Fruit fly (Drosophila melanogaster) whole organism, embryonic: ENCODE results near the gene CG31778.

Experiments used
- B-H2 ChIP-seq: fragments of 200-800 bp; sonication (Bioruptor generic); optimal IDR thresholded peaks from 2 replicates; lab custom pipeline; 2018; ENCODE audit warnings: missing biosample characterization, mild to moderate bottlenecking, missing genetic modification characterization
- CG10209 ChIP-seq: fragments of 200-800 bp; sonication (Bioruptor generic); optimal IDR thresholded peaks from 3 replicates; lab custom pipeline; 2017; ENCODE audit warnings: missing biosample characterization, mild to moderate bottlenecking, missing genetic modification characterization, missing genetic modification reagents
- CG10321 ChIP-seq: fragments of 200-800 bp; sonication (Bioruptor generic); IDR thresholded peaks from 2 replicates; pipeline ENCODE4 v1.3.6; 2022; ENCODE audit warnings: missing biosample characterization, missing genetic modification characterization
- CG10543 ChIP-seq: fragments of 200-800 bp; sonication (Bioruptor generic); optimal IDR thresholded peaks from 3 replicates; lab custom pipeline; 2017; ENCODE audit warnings: missing biosample characterization, mild to moderate bottlenecking, missing genetic modification characterization, moderate library complexity
- CG11504 ChIP-seq: fragments of 200-800 bp; sonication (Bioruptor generic); optimal IDR thresholded peaks from 3 replicates; lab custom pipeline; 2019; ENCODE audit warnings: missing biosample characterization, mild to moderate bottlenecking, missing genetic modification characterization, moderate library complexity
- CG11723 ChIP-seq: fragments of 200-800 bp; sonication (Bioruptor generic); optimal IDR thresholded peaks from 2 replicates; lab custom pipeline; 2017; ENCODE audit warnings: missing biosample characterization, mild to moderate bottlenecking, missing genetic modification characterization
- CG12071 ChIP-seq: fragments of 200-800 bp; sonication (Bioruptor generic); optimal IDR thresholded peaks from 3 replicates; lab custom pipeline; 2018; ENCODE audit warnings: missing biosample characterization, mild to moderate bottlenecking, missing genetic modification characterization
- CG12299 ChIP-seq: fragments of 200-800 bp; sonication (Bioruptor generic); optimal IDR thresholded peaks from 2 replicates; lab custom pipeline; 2018; ENCODE audit warnings: missing biosample characterization, mild to moderate bottlenecking, missing genetic modification characterization
- CG13624 ChIP-seq: fragments of 200-800 bp; sonication (Bioruptor generic); optimal IDR thresholded peaks from 2 replicates; lab custom pipeline; 2016; ENCODE audit warnings: missing biosample characterization, missing genetic modification characterization
- CG15073 ChIP-seq: fragments of 200-800 bp; sonication (Bioruptor generic); optimal IDR thresholded peaks from 2 replicates; lab custom pipeline; 2016; ENCODE audit warnings: missing biosample characterization, missing genetic modification characterization
- CG1602 ChIP-seq: fragments of 200-800 bp; sonication (Bioruptor generic); optimal IDR thresholded peaks from 3 replicates; lab custom pipeline; 2016; ENCODE audit warnings: missing biosample characterization, missing genetic modification characterization
- CG1792 ChIP-seq: fragments of 200-800 bp; sonication (Bioruptor generic); optimal IDR thresholded peaks from 2 replicates; lab custom pipeline; 2016; ENCODE audit warnings: missing biosample characterization, missing genetic modification characterization
- CG32772 ChIP-seq: fragments of 200-800 bp; sonication (Bioruptor generic); IDR thresholded peaks from 2 replicates; pipeline ENCODE4 v1.3.6; 2022; ENCODE audit warnings: missing biosample characterization, missing genetic modification characterization
- CG33213 ChIP-seq: fragments of 200-800 bp; sonication (Bioruptor generic); optimal IDR thresholded peaks from 3 replicates; lab custom pipeline; 2016; ENCODE audit warnings: missing biosample characterization, missing genetic modification characterization
- CG3838 ChIP-seq: fragments of 200-800 bp; sonication (Bioruptor generic); optimal IDR thresholded peaks from 3 replicates; lab custom pipeline; 2016; ENCODE audit warnings: missing biosample characterization, missing genetic modification characterization
- CG4820 ChIP-seq: fragments of 200-800 bp; sonication (Bioruptor generic); optimal IDR thresholded peaks from 3 replicates; lab custom pipeline; 2016; ENCODE audit warnings: missing biosample characterization, missing genetic modification characterization
- CG6689 ChIP-seq: fragments of 200-800 bp; sonication (Bioruptor generic); IDR thresholded peaks from 2 replicates; pipeline ENCODE4 v1.3.6; 2022; ENCODE audit warnings: missing biosample characterization, missing genetic modification characterization
- CG7271 ChIP-seq: fragments of 200-800 bp; sonication (Bioruptor generic); optimal IDR thresholded peaks from 2 replicates; lab custom pipeline; 2018; ENCODE audit warnings: missing biosample characterization, mild to moderate bottlenecking, missing genetic modification characterization, moderate library complexity
- CG7839 ChIP-seq: fragments of 200-800 bp; sonication (Bioruptor generic); optimal IDR thresholded peaks from 3 replicates; lab custom pipeline; 2018; ENCODE audit warnings: missing biosample characterization, mild to moderate bottlenecking, missing genetic modification characterization, moderate library complexity
- CG8281 ChIP-seq: fragments of 200-800 bp; sonication (Bioruptor generic); optimal IDR thresholded peaks from 2 replicates; lab custom pipeline; 2018; ENCODE audit warnings: missing biosample characterization, mild to moderate bottlenecking, missing genetic modification characterization, moderate library complexity
- Camta ChIP-seq: fragments of 200-800 bp; sonication (Bioruptor generic); optimal IDR thresholded peaks from 2 replicates; lab custom pipeline; 2016; ENCODE audit warnings: missing biosample characterization, missing genetic modification characterization
- E2f1 ChIP-seq: fragments of 200-800 bp; sonication (Bioruptor generic); IDR thresholded peaks from 2 replicates; pipeline ENCODE4 v1.3.6; 2022; ENCODE audit warnings: missing biosample characterization, missing genetic modification characterization
- Gug ChIP-seq: fragments of 200-800 bp; sonication (Bioruptor generic); IDR thresholded peaks from 4 replicates; pipeline ENCODE4 v1.3.6; 2022; ENCODE audit warnings: missing biosample characterization, missing genetic modification characterization
- H15 ChIP-seq: fragments of 200-800 bp; sonication (Bioruptor generic); IDR thresholded peaks from 3 replicates; pipeline ENCODE4 v1.3.6; 2022; ENCODE audit warnings: missing biosample characterization, missing genetic modification characterization
- HLH4C ChIP-seq: fragments of 200-800 bp; sonication (Bioruptor generic); IDR thresholded peaks from 3 replicates; pipeline ENCODE4 v1.3.6; 2022; ENCODE audit warnings: missing biosample characterization, missing genetic modification characterization; ENCODE audit not compliant: partially characterized antibody
- Lhr ChIP-seq: fragments of 200-800 bp; sonication (Bioruptor generic); optimal IDR thresholded peaks from 3 replicates; lab custom pipeline; 2017; ENCODE audit warnings: mild to moderate bottlenecking, missing biosample characterization, missing genetic modification reagents, missing genetic modification characterization
- Myb ChIP-seq: fragments of 200-800 bp; sonication (Bioruptor generic); optimal IDR thresholded peaks from 2 replicates; lab custom pipeline; 2016; ENCODE audit warnings: missing biosample characterization, missing genetic modification characterization
- NC2α ChIP-seq: fragments of 200-800 bp; sonication (Bioruptor generic); optimal IDR thresholded peaks from 2 replicates; lab custom pipeline; 2016; ENCODE audit warnings: missing biosample characterization, missing genetic modification characterization
- Opbp ChIP-seq: fragments of 200-800 bp; sonication (Bioruptor generic); IDR thresholded peaks from 3 replicates; pipeline ENCODE4 v1.3.6; 2022; ENCODE audit warnings: missing biosample characterization, missing genetic modification characterization; ENCODE audit not compliant: partially characterized antibody
- Ssrp ChIP-seq: fragments of 200-800 bp; sonication (Bioruptor generic); optimal IDR thresholded peaks from 2 replicates; lab custom pipeline; 2018; ENCODE audit warnings: missing biosample characterization, mild to moderate bottlenecking, missing genetic modification characterization, moderate library complexity
- abd-A ChIP-seq: fragments of 200-800 bp; sonication (Bioruptor generic); optimal IDR thresholded peaks from 3 replicates; lab custom pipeline; 2019; ENCODE audit warnings: missing biosample characterization, mild to moderate bottlenecking, missing genetic modification characterization, moderate library complexity
- amos ChIP-seq: fragments of 200-800 bp; sonication (Bioruptor generic); IDR thresholded peaks from 2 replicates; pipeline ENCODE4 v1.3.6; 2022; ENCODE audit warnings: missing biosample characterization, missing genetic modification characterization; ENCODE audit not compliant: partially characterized antibody
- az2 ChIP-seq: fragments of 200-800 bp; sonication (Bioruptor generic); optimal IDR thresholded peaks from 3 replicates; lab custom pipeline; 2016; ENCODE audit warnings: missing biosample characterization, missing genetic modification characterization
- bbx ChIP-seq: fragments of 200-800 bp; sonication (Bioruptor generic); IDR thresholded peaks from 2 replicates; pipeline ENCODE4 v1.3.6; 2022; ENCODE audit warnings: missing biosample characterization, missing genetic modification characterization; ENCODE audit not compliant: partially characterized antibody
- bsh ChIP-seq, 2 experiments: fragments of 200-800 bp; sonication (Bioruptor generic); optimal IDR thresholded peaks; 2 replicates each; lab custom pipeline; 2017 to 2018; ENCODE audit warnings: mild to moderate bottlenecking in 2 of 2, missing biosample characterization in 2 of 2, missing genetic modification characterization in 2 of 2, moderate library complexity in 1 of 2
- dm ChIP-seq: fragments of 200-800 bp; sonication (Bioruptor generic); optimal IDR thresholded peaks from 3 replicates; lab custom pipeline; 2016; ENCODE audit warnings: missing biosample characterization, missing genetic modification characterization
- dmrt99B ChIP-seq: fragments of 200-800 bp; sonication (Bioruptor generic); optimal IDR thresholded peaks from 2 replicates; lab custom pipeline; 2018; ENCODE audit warnings: missing biosample characterization, mild to moderate bottlenecking, missing genetic modification characterization, moderate library complexity
- esg ChIP-seq: fragments of 200-800 bp; sonication (Bioruptor generic); conservative IDR thresholded peaks from 2 replicates; pipeline ENCODE4 v1.3.6; 2022; ENCODE audit warnings: missing biosample characterization, missing genetic modification characterization
- gfzf ChIP-seq: fragments of 200-800 bp; sonication (Bioruptor generic); optimal IDR thresholded peaks from 2 replicates; lab custom pipeline; 2016; ENCODE audit warnings: missing biosample characterization, mild to moderate bottlenecking, missing genetic modification characterization, moderate library complexity
- grau ChIP-seq: fragments of 200-800 bp; optimal IDR thresholded peaks from 3 replicates; lab custom pipeline; 2019; ENCODE audit warnings: missing biosample characterization, mild to moderate bottlenecking, missing genetic modification characterization, moderate library complexity
- gsb ChIP-seq: fragments of 200-800 bp; sonication (Bioruptor generic); IDR thresholded peaks from 2 replicates; pipeline ENCODE4 v1.3.6; 2022; ENCODE audit warnings: missing biosample characterization, missing genetic modification characterization
- h ChIP-seq: fragments of >200 bp; optimal IDR thresholded peaks from 2 replicates; lab custom pipeline; 2017
- hth ChIP-seq: fragments of >200 bp; optimal IDR thresholded peaks from 2 replicates; lab custom pipeline; 2017; ENCODE audit warnings: inconsistent platforms
- lilli ChIP-seq: fragments of 200-800 bp; sonication (Bioruptor generic); optimal IDR thresholded peaks from 3 replicates; lab custom pipeline; 2016; ENCODE audit warnings: missing biosample characterization, missing genetic modification characterization
- p53 ChIP-seq: fragments of 200-800 bp; sonication (Bioruptor generic); optimal IDR thresholded peaks from 2 replicates; lab custom pipeline; 2016; ENCODE audit warnings: missing biosample characterization, missing genetic modification characterization
- rib ChIP-seq: fragments of 200-800 bp; sonication (Bioruptor generic); IDR thresholded peaks from 2 replicates; pipeline ENCODE4 v1.3.6; 2022; ENCODE audit warnings: missing biosample characterization, missing genetic modification characterization
- row ChIP-seq: fragments of 200-800 bp; sonication (Bioruptor generic); IDR thresholded peaks from 3 replicates; pipeline ENCODE4 v1.3.6; 2022; ENCODE audit warnings: missing biosample characterization, missing genetic modification characterization
- sim ChIP-seq: fragments of 200-800 bp; sonication (Bioruptor generic); IDR thresholded peaks from 2 replicates; pipeline ENCODE4 v1.3.6; 2022; ENCODE audit warnings: missing biosample characterization, missing genetic modification characterization
- sima ChIP-seq: fragments of 200-800 bp; sonication (Bioruptor generic); optimal IDR thresholded peaks from 2 replicates; lab custom pipeline; 2016; ENCODE audit warnings: missing biosample characterization, missing genetic modification characterization
- slbo ChIP-seq: fragments of 200-800 bp; sonication (Bioruptor generic); IDR thresholded peaks from 2 replicates; pipeline ENCODE4 v1.3.6; 2022; ENCODE audit warnings: missing biosample characterization, missing genetic modification characterization
- stc ChIP-seq: fragments of 200-800 bp; sonication (Bioruptor generic); IDR thresholded peaks from 2 replicates; pipeline ENCODE4 v1.3.6; 2022; ENCODE audit warnings: missing biosample characterization, missing genetic modification characterization
- vvl ChIP-seq: fragments of 200-800 bp; sonication (Bioruptor generic); IDR thresholded peaks from 2 replicates; pipeline ENCODE4 v1.3.6; 2022; ENCODE audit warnings: missing biosample characterization, missing genetic modification characterization
- wor ChIP-seq: fragments of 200-800 bp; sonication (Bioruptor generic); IDR thresholded peaks from 2 replicates; pipeline ENCODE4 v1.3.6; 2022; ENCODE audit warnings: missing biosample characterization, missing genetic modification characterization

CG31778 gene

DNA sequence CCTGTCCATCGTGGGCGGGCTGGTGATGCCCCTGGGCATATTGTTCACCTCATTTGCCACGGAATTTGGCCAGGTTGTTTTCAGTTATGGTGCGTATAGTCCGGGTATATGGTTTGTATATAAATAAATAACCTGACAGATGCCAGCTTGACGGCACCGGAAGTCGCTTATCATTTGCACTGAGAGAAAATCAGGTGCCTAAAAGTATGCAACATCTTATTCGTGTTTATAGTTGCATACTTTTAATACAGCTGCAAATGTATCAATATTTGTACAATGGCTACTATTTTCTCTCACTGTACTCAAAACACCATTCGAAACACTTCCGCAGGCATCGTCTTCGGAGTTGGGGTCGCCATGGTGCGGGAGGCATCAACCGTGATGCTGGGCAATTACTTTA is 43.4 kb upstream of the CG31778 start (continued):
- TF ChIP-seq az2 (GFP tag; lab: Kevin White, UChicago) (no peak), sim (GFP tag; lab: Robert Waterston, UW) (no peak), gsb (GFP tag; lab: Robert Waterston, UW) (0 out of 2 replicates have a peak, but pooled peaks have one; percentile 14), CG12071 (peak; percentile 46), hth (lab: Kevin White, UChicago) (no peak), CG3838 (GFP tag; lab: Kevin White, UChicago) (no peak), CG4820 (GFP tag; lab: Kevin White, UChicago) (no peak), gfzf (no peak), CG15073 (GFP tag; lab: Kevin White, UChicago) (no peak), HLH4C (GFP tag; lab: Robert Waterston, UW) (no peak), Opbp (GFP tag; lab: Robert Waterston, UW) (no peak), CG1602 (no peak), esg (no peak), Lhr (GFP tag; lab: Kevin White, UChicago) (no peak), NC2α (GFP tag; lab: Kevin White, UChicago) (no peak), E2f1 (GFP tag; lab: Robert Waterston, UW) (no peak; the same call in 1 of the 2 replicates), CG6689 (GFP tag; lab: Robert Waterston, UW) (no peak), bsh (GFP tag; optimal IDR thresholded peaks at IDR 0.05; lab: Kevin White, UChicago) (no peak), Ssrp (tag; lab: Kevin White, UChicago) (no peak), sima (GFP tag; lab: Kevin White, UChicago) (no peak), CG1792 (no peak), dmrt99B (tag; lab: Kevin White, UChicago) (peak; percentile 15), CG8281 (no peak), row (peak; percentile 41; the same call in 2 of the 3 replicates), CG33213 (GFP tag; lab: Kevin White, UChicago) (no peak), CG11504 (tag; lab: Kevin White, UChicago) (no peak), p53 (GFP tag; lab: Kevin White, UChicago) (no peak), Camta (no peak), CG10209 (peak; percentile 3), Gug (GFP tag; lab: Robert Waterston, UW) (no peak), CG10321 (no peak), CG32772 (no peak), wor (GFP tag; lab: Robert Waterston, UW) (no peak), abd-A (tag; lab: Kevin White, UChicago) (no peak), lilli (GFP tag; lab: Kevin White, UChicago) (peak; percentile 39), stc (GFP tag; lab: Robert Waterston, UW) (no peak), B-H2 (no peak), CG12299 (tag; lab: Kevin White, UChicago) (no peak), CG7839 (tag; lab: Kevin White, UChicago) (peak; percentile 34), bbx (GFP tag; lab: Robert Waterston, UW) (no peak), rib (GFP tag; lab: Robert Waterston, UW) (no peak), H15 (GFP tag; lab: Robert Waterston, UW) (no peak), dm (GFP tag; lab: Kevin White, UChicago) (no peak), grau (tag; lab: Kevin White, UChicago) (no peak), Myb (GFP tag; lab: Kevin White, UChicago) (no peak), amos (GFP tag; lab: Robert Waterston, UW) (no peak), slbo (0 out of 2 replicates have a peak, but pooled peaks have one; percentile 46), CG13624 (no peak), CG7271 (tag; lab: Kevin White, UChicago) (no peak), vvl (GFP tag; lab: Robert Waterston, UW) (peak; percentile 48; the same call in 1 of the 2 replicates), CG11723 (GFP tag; lab: Kevin White, UChicago) (no peak), CG10543 (GFP tag; lab: Kevin White, UChicago) (no peak), h (lab: Kevin White, UChicago) (no peak)
